Worm (Caenorhabditis elegans): ENCODE measurements around the gene srh-68.

Gene srh-68

DNA sequence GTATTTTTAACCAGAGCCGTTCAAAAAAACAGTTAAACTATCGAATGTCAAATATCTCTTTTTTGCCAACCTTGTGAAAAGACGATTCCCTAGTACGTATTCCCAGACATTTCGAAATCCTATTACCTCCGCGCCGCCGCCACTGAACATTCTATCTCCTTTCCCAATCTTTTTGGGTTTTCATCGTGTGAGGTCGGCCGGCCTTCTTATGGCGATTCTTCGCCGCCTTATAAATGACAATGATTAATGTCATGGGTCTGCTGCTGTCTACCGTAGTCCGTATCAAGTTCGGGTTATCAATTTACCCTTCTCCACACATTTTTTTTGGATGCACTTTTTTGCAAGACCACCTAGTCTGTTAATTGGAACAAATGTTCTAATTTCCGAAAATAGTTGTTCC lies 42.5 kb downstream of the srh-68 start:
- TF ChIP-seq ztf-7 (tag; optimal IDR thresholded peaks at IDR 0.05) (no peak), madf-9 (GFP tag; conservative IDR thresholded peaks at IDR 0.05) (no peak), unc-62 (GFP tag; optimal IDR thresholded peaks at IDR 0.05 in 1 of 2) (peak in 1 of 2 experiments; percentile 80), unc-62 (tag; optimal IDR thresholded peaks at IDR 0.05) (no peak), T26A8.4 (GFP tag; IDR thresholded peaks at IDR 0.05) (no peak), daf-16 (GFP tag; optimal IDR thresholded peaks at IDR 0.05) (no peak), daf-16 (tag; optimal IDR thresholded peaks at IDR 0.05) (no peak), ZK546.5 (tag; optimal IDR thresholded peaks at IDR 0.05) (no peak), zip-2 (tag; optimal IDR thresholded peaks at IDR 0.05) (no peak), cey-2 (tag; optimal IDR thresholded peaks at IDR 0.05; ENCODE audit: borderline replicate concordance, insufficient read depth) (peak; percentile 16), tra-1 (GFP tag; IDR thresholded peaks at IDR 0.05) (0 out of 2 replicates have a peak, but pooled peaks have one; percentile 24), F26F4.8 (GFP tag; conservative IDR thresholded peaks at IDR 0.05) (no peak), R02D3.7 (tag; optimal IDR thresholded peaks at IDR 0.05) (no peak), ceh-20 (GFP tag; IDR thresholded peaks at IDR 0.05) (no peak), pqm-1 (tag; optimal IDR thresholded peaks at IDR 0.05) (no peak), aha-1 (tag) (peak; percentile 78), nhr-25 (tag; optimal IDR thresholded peaks at IDR 0.05; ENCODE audit: borderline replicate concordance, insufficient read depth) (no peak), nhr-28 (tag; optimal IDR thresholded peaks at IDR 0.05) (peak; percentile 47), spr-1 (tag; optimal IDR thresholded peaks at IDR 0.05) (no peak)

DNA sequence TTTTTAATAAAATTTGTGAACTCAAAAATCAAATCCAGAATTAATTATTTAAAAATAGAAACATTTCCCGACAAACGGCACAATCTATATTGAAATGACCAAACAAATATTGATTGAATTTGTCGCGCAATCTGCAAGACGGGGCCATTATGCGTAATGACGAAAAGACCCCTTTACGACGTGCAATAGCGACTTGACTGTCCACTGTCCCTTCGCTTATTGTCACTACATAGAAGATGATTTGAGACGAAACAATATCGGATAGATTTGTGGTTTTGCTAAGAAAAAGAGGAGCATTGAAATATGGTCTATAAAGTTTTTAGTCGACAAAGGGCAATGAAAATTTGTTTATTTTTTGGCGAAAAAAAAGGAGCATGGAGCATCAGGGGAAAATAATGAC lies 43.8 kb downstream of the srh-68 start:
- no peak for TF ChIP-seq tag-97 (GFP tag; IDR thresholded peaks at IDR 0.05)
- no peak for TF ChIP-seq ces-1 (GFP tag; optimal IDR thresholded peaks at IDR 0.05)
- no peak for TF ChIP-seq hlh-11 (tag; optimal IDR thresholded peaks at IDR 0.05)
- TF ChIP-seq aha-1 (tag) = peak; percentile 55
- no peak for TF ChIP-seq tra-1 (GFP tag; IDR thresholded peaks at IDR 0.05)
- TF ChIP-seq nhr-102 (tag; optimal IDR thresholded peaks at IDR 0.05) = no peak
- no peak for TF ChIP-seq D1046.2 (GFP tag; IDR thresholded peaks at IDR 0.05)

DNA sequence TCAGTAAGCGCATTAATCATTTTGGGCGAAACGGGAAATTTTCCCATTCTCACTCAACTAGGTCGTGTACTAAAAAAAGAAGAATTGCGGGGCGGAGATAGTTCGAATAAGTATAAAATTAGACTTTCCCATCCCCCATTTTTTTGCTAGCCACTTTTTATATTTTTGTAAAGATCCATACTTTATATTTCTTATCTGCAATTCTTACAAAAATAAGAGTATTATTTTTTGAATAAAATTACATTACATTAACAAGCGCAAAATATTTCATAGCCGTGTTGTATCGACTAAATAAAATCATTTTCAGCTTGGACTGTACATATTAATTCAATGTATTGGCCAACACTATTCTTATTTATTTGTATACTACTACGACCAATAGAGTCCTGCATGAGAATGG lies 48.4 kb downstream of the srh-68 start, which contains the start of gene F49C5.11:
Gene F49C5.11, plus strand, starts transcription at position 301 of the 400 bp plus-strand sequence.
- TF ChIP-seq F44E2.7 (GFP tag; IDR thresholded peaks at IDR 0.05) (no peak), unc-62 (GFP tag; optimal IDR thresholded peaks at IDR 0.05 in 1 of 2) (peak in 1 of 2 experiments; percentile 89), unc-62 (tag; optimal IDR thresholded peaks at IDR 0.05) (no peak), zag-1 (tag; optimal IDR thresholded peaks at IDR 0.05) (no peak), daf-16 (GFP tag; optimal IDR thresholded peaks at IDR 0.05) (no peak), daf-16 (tag; optimal IDR thresholded peaks at IDR 0.05) (no peak)
